Fruit fly (Drosophila melanogaster) whole organism, pupa: ENCODE data around the gene CG4452.

Source experiments
- CG10348 ChIP-seq: fragments of 200-800 bp; sonication (Bioruptor generic); IDR thresholded peaks from 2 replicates; pipeline ENCODE4 v1.3.6; 2022; ENCODE audit warnings: missing biosample characterization, missing genetic modification characterization
- CG12605 ChIP-seq: fragments of 200-800 bp; sonication (Bioruptor generic); IDR thresholded peaks from 2 replicates; pipeline ENCODE4 v1.3.6; 2022; ENCODE audit warnings: missing biosample characterization, missing genetic modification characterization
- CG13204 ChIP-seq: fragments of 200-800 bp; sonication (Bioruptor generic); optimal IDR thresholded peaks from 2 replicates; lab custom pipeline; 2018; ENCODE audit warnings: missing biosample characterization, mild to moderate bottlenecking, missing genetic modification characterization, moderate library complexity
- CG14655 ChIP-seq: fragments of 200-800 bp; sonication (Bioruptor generic); optimal IDR thresholded peaks from 3 replicates; lab custom pipeline; 2017; ENCODE audit warnings: mild to moderate bottlenecking, missing biosample characterization, missing genetic modification reagents, missing genetic modification characterization
- CG15710 ChIP-seq: fragments of 200-800 bp; sonication (Bioruptor generic); optimal IDR thresholded peaks from 2 replicates; lab custom pipeline; 2018; ENCODE audit warnings: missing biosample characterization, mild to moderate bottlenecking, missing genetic modification characterization, moderate library complexity
- CG17806 ChIP-seq: fragments of 200-800 bp; sonication (Bioruptor generic); optimal IDR thresholded peaks from 2 replicates; lab custom pipeline; 2018; ENCODE audit warnings: missing biosample characterization, mild to moderate bottlenecking, missing genetic modification characterization, moderate library complexity
- CG32121 ChIP-seq: fragments of 200-800 bp; sonication (Bioruptor generic); IDR thresholded peaks from 2 replicates; pipeline ENCODE4 v1.3.6; 2022; ENCODE audit warnings: missing biosample characterization, missing genetic modification characterization
- CG34367 ChIP-seq: fragments of 200-800 bp; sonication (Bioruptor generic); optimal IDR thresholded peaks from 2 replicates; lab custom pipeline; 2018; ENCODE audit warnings: missing biosample characterization, mild to moderate bottlenecking, missing genetic modification characterization
- CG4496 ChIP-seq: fragments of 200-800 bp; sonication (Bioruptor generic); IDR thresholded peaks from 3 replicates; pipeline ENCODE4 v1.3.6; 2022; ENCODE audit warnings: missing biosample characterization, missing genetic modification characterization
- CG8159 ChIP-seq: fragments of 200-800 bp; sonication (Bioruptor generic); optimal IDR thresholded peaks from 3 replicates; lab custom pipeline; 2018; ENCODE audit warnings: missing biosample characterization, mild to moderate bottlenecking, missing genetic modification characterization, moderate library complexity
- CG8301 ChIP-seq: fragments of 200-800 bp; sonication (Bioruptor generic); optimal IDR thresholded peaks from 2 replicates; lab custom pipeline; 2018; ENCODE audit warnings: missing biosample characterization, mild to moderate bottlenecking, missing genetic modification characterization
- CG9948 ChIP-seq: fragments of 200-800 bp; sonication (Bioruptor generic); optimal IDR thresholded peaks from 2 replicates; lab custom pipeline; 2018; ENCODE audit warnings: missing biosample characterization, mild to moderate bottlenecking, missing genetic modification characterization, moderate library complexity
- D1 ChIP-seq: fragments of 200-800 bp; sonication (Bioruptor generic); optimal IDR thresholded peaks from 2 replicates; lab custom pipeline; 2018; ENCODE audit warnings: missing biosample characterization, mild to moderate bottlenecking, missing genetic modification characterization, moderate library complexity
- EcR ChIP-seq: fragments of 200-800 bp; sonication (Bioruptor generic); optimal IDR thresholded peaks from 3 replicates; lab custom pipeline; 2019; ENCODE audit warnings: missing biosample characterization, missing genetic modification characterization, mild to moderate bottlenecking, moderate library complexity, missing genetic modification reagents
- Ets98B ChIP-seq: fragments of 200-800 bp; sonication (Bioruptor generic); IDR thresholded peaks from 2 replicates; pipeline ENCODE4 v1.3.6; 2022; ENCODE audit warnings: missing biosample characterization, missing genetic modification characterization
- Pif1A ChIP-seq: fragments of 200-800 bp; sonication (Bioruptor generic); optimal IDR thresholded peaks from 3 replicates; lab custom pipeline; 2016; ENCODE audit warnings: missing biosample characterization, missing genetic modification characterization
- Pif1B ChIP-seq: fragments of 200-800 bp; sonication (Bioruptor generic); optimal IDR thresholded peaks from 3 replicates; lab custom pipeline; 2016; ENCODE audit warnings: missing biosample characterization, missing genetic modification characterization
- Snoo ChIP-seq: fragments of 200-800 bp; sonication (Bioruptor generic); optimal IDR thresholded peaks from 3 replicates; lab custom pipeline; 2017; ENCODE audit warnings: missing biosample characterization, mild to moderate bottlenecking, missing genetic modification characterization, inconsistent platforms
- fd96Ca ChIP-seq: fragments of 200-800 bp; sonication (Bioruptor generic); IDR thresholded peaks from 3 replicates; pipeline ENCODE4 v1.3.6; 2022; ENCODE audit warnings: missing biosample characterization, missing genetic modification characterization
- gl ChIP-seq: fragments of 200-800 bp; sonication (Bioruptor generic); optimal IDR thresholded peaks from 2 replicates; lab custom pipeline; 2018; ENCODE audit warnings: missing biosample characterization, mild to moderate bottlenecking, missing genetic modification characterization
- rn ChIP-seq: fragments of 200-800 bp; sonication (Bioruptor generic); IDR thresholded peaks from 2 replicates; pipeline ENCODE4 v1.3.6; 2022; ENCODE audit warnings: missing biosample characterization, missing genetic modification characterization

CG4452 gene

dm6 chr3L:9356138-9356753, 10.9 kb upstream of the CG4452 start:
- no peak for TF ChIP-seq CG32121 (GFP tag; lab: Robert Waterston, UW)
- peak; percentile 65 for TF ChIP-seq EcR (GFP tag; lab: Kevin White, UChicago)
- TF ChIP-seq, all 21 proteins: peak for 1

dm6 chr3L:9357830-9358712, 9.1 kb upstream of the CG4452 start:
- TF ChIP-seq D1 (tag; lab: Kevin White, UChicago) (no peak), CG4496 (peak; percentile 65), EcR (GFP tag; lab: Kevin White, UChicago) (no peak), CG8159 (tag; lab: Kevin White, UChicago) (peak; percentile 31), Snoo (tag; lab: Kevin White, UChicago) (no peak), Pif1A (GFP tag; lab: Kevin White, UChicago) (peak; percentile 18), fd96Ca (GFP tag; lab: Robert Waterston, UW) (no peak), CG17806 (tag; lab: Kevin White, UChicago) (peak; percentile 31), CG15710 (tag; lab: Kevin White, UChicago) (peak; percentile 52), CG14655 (GFP tag; lab: Kevin White, UChicago) (peak; percentile 71), CG9948 (tag; lab: Kevin White, UChicago) (peak; percentile 11), CG32121 (GFP tag; lab: Robert Waterston, UW) (peak; percentile 51; the same call in 1 of the 2 replicates), Ets98B (GFP tag; lab: Robert Waterston, UW) (peak; percentile 53), CG34367 (peak; percentile 21), CG8301 (peak; percentile 30), CG12605 (GFP tag; lab: Robert Waterston, UW) (peak; percentile 72), gl (tag; lab: Kevin White, UChicago) (peak; percentile 75), CG10348 (no peak), Pif1B (GFP tag; lab: Kevin White, UChicago) (peak; percentile 51), rn (no peak), CG13204 (GFP tag; lab: Kevin White, UChicago) (no peak)

dm6 chr3L:9358713-9359040, 8.5 kb upstream of the CG4452 start, which contains the start of the genes UGP and Svip:
Gene UGP (minus strand): TSS chr3L:9358935.
Gene Svip (plus strand): TSS chr3L:9358999.
- TF ChIP-seq CG17806 (tag; lab: Kevin White, UChicago) (peak; percentile 4), fd96Ca (GFP tag; lab: Robert Waterston, UW) (peak; percentile 73), gl (tag; lab: Kevin White, UChicago) (peak; percentile 21), CG34367 (no peak), CG15710 (tag; lab: Kevin White, UChicago) (peak; percentile 3), CG12605 (GFP tag; lab: Robert Waterston, UW) (peak; percentile 55; the same call in 1 of the 2 replicates), Pif1B (GFP tag; lab: Kevin White, UChicago) (peak; percentile 47), CG32121 (GFP tag; lab: Robert Waterston, UW) (peak; percentile 56), rn (no peak), CG4496 (peak; percentile 68; the same call in 2 of the 3 replicates), CG9948 (tag; lab: Kevin White, UChicago) (no peak), Ets98B (GFP tag; lab: Robert Waterston, UW) (peak; percentile 68), CG8159 (tag; lab: Kevin White, UChicago) (no peak), CG8301 (peak; percentile 17), Pif1A (GFP tag; lab: Kevin White, UChicago) (peak; percentile 27)

dm6 chr3L:9360217-9360692, 6.9 kb upstream of the CG4452 start, which contains the start of gene Pdxk:
Gene Pdxk (plus strand): TSS chr3L:9360316.
- TF ChIP-seq CG14655 (GFP tag; lab: Kevin White, UChicago) = no peak
- no peak for TF ChIP-seq CG34367
- TF ChIP-seq Snoo (tag; lab: Kevin White, UChicago) = peak; percentile 2
- TF ChIP-seq Pif1A (GFP tag; lab: Kevin White, UChicago) = no peak
- TF ChIP-seq gl (tag; lab: Kevin White, UChicago) = peak; percentile 38
- no peak for TF ChIP-seq Pif1B (GFP tag; lab: Kevin White, UChicago)
- 0 out of 2 replicates have a peak, but pooled peaks have one; percentile 31 for TF ChIP-seq CG32121 (GFP tag; lab: Robert Waterston, UW)
- peak; percentile 26; the same call in 1 of the 2 replicates for TF ChIP-seq Ets98B (GFP tag; lab: Robert Waterston, UW)
- TF ChIP-seq CG17806 (tag; lab: Kevin White, UChicago) = no peak
- TF ChIP-seq fd96Ca (GFP tag; lab: Robert Waterston, UW) = no peak
- TF ChIP-seq rn = no peak
- no peak for TF ChIP-seq CG12605 (GFP tag; lab: Robert Waterston, UW)
- TF ChIP-seq EcR (GFP tag; lab: Kevin White, UChicago) = peak; percentile 66
- peak; percentile 28; the same call in 1 of the 3 replicates for TF ChIP-seq CG4496
- peak; percentile 13 for TF ChIP-seq CG13204 (GFP tag; lab: Kevin White, UChicago)
- TF ChIP-seq CG8301 = no peak

dm6 chr3L:9361894-9362293, 5.3 kb upstream of the CG4452 start, which contains the start of gene CG34456:
Gene CG34456 (plus strand): TSS chr3L:9362108.
- TF ChIP-seq rn (no peak), CG34367 (no peak), CG9948 (tag; lab: Kevin White, UChicago) (no peak), CG4496 (0 out of 3 replicates have a peak, but pooled peaks have one; percentile 41), CG12605 (GFP tag; lab: Robert Waterston, UW) (no peak), EcR (GFP tag; lab: Kevin White, UChicago) (peak; percentile 20)
